Worm (Caenorhabditis elegans) whole organism, young adult: ENCODE measurements around the gene T07A9.15.
A peak's percentile ranks its signal among the peaks of the same experiment; 100 is the strongest.

Experiments
- B0035.1 ChIP-seq: sonication (generic microtip); optimal IDR thresholded peaks from 2 replicates; lab custom pipeline; 2016; ENCODE audit warnings: missing genetic modification characterization, mild to moderate bottlenecking, missing compliant biosample characterization, missing genotype, missing genetic modification reagents
- B0261.1 ChIP-seq: sonication (generic microtip); optimal IDR thresholded peaks from 2 replicates; lab custom pipeline; 2016; ENCODE audit warnings: mild to moderate bottlenecking, missing genetic modification characterization, moderate library complexity, missing compliant biosample characterization
- C17E4.6 ChIP-seq: fragments of 200-800 bp; sonication (Bioruptor generic); IDR thresholded peaks from 2 replicates; pipeline ENCODE4 v1.3.6; 2022; ENCODE audit warnings: missing genetic modification reagents, missing genetic modification characterization, missing compliant biosample characterization
- D2030.7 ChIP-seq: fragments of 200-800 bp; sonication (Bioruptor generic); IDR thresholded peaks from 2 replicates; pipeline ENCODE4 v1.3.6; 2022; ENCODE audit warnings: missing genetic modification reagents, missing genetic modification characterization, missing compliant biosample characterization
- F49E8.2 ChIP-seq: sonication (generic microtip); optimal IDR thresholded peaks from 3 replicates; lab custom pipeline; 2017; ENCODE audit warnings: missing genetic modification characterization, mild to moderate bottlenecking, missing compliant biosample characterization, antibody characterized with exemption, moderate library complexity; ENCODE audit not compliant: insufficient read depth
- F57A8.1 ChIP-seq: fragments of 200-800 bp; sonication (Bioruptor generic); optimal IDR thresholded peaks from 2 replicates; lab custom pipeline; 2018; ENCODE audit warnings: mild to moderate bottlenecking, missing genetic modification characterization, moderate library complexity, missing compliant biosample characterization
- K11D2.4 ChIP-seq: fragments of 200-800 bp; sonication (Bioruptor generic); IDR thresholded peaks from 2 replicates; pipeline ENCODE4 v1.3.6; 2022; ENCODE audit warnings: missing genetic modification reagents, missing genetic modification characterization, missing compliant biosample characterization
- Y67H2A.10 ChIP-seq: fragments of 200-800 bp; sonication (Bioruptor generic); conservative IDR thresholded peaks from 2 replicates; pipeline ENCODE4 v1.3.6; 2022; ENCODE audit warnings: missing genetic modification reagents, missing genetic modification characterization, missing compliant biosample characterization
- akir-1 ChIP-seq: fragments of 200-800 bp; sonication (Bioruptor generic); optimal IDR thresholded peaks from 2 replicates; lab custom pipeline; 2018; ENCODE audit warnings: mild to moderate bottlenecking, missing genetic modification characterization, moderate library complexity, missing compliant biosample characterization
- ama-1 ChIP-seq, 3 experiments: fragments of 150-350 bp in 1 of 3; sonication (generic microtip) in 2 of 3; optimal IDR thresholded peaks; 2 replicates each; lab custom pipeline; 2014 to 2018; ENCODE audit warnings: missing biosample characterization in 2 of 3, missing genetic modification characterization in 2 of 3, missing genetic modification reagents in 2 of 3
- aptf-2 ChIP-seq: fragments of 200-800 bp; sonication (Bioruptor generic); conservative IDR thresholded peaks from 2 replicates; pipeline ENCODE4 v1.3.6; 2022; ENCODE audit warnings: missing genetic modification reagents, missing genetic modification characterization, missing compliant biosample characterization
- aptf-3 ChIP-seq: fragments of 200-800 bp; sonication (Bioruptor generic); IDR thresholded peaks from 2 replicates; pipeline ENCODE4 v1.3.6; 2022; ENCODE audit warnings: missing genetic modification characterization, missing compliant biosample characterization
- atf-7 ChIP-seq: sonication (generic microtip); optimal IDR thresholded peaks from 2 replicates; lab custom pipeline; 2017; ENCODE audit warnings: mild to moderate bottlenecking, missing genetic modification characterization, missing compliant biosample characterization
- athp-1 ChIP-seq: sonication (generic microtip); optimal IDR thresholded peaks from 2 replicates; lab custom pipeline; 2017; ENCODE audit warnings: mild to moderate bottlenecking, missing genetic modification characterization, missing compliant biosample characterization
- attf-5 ChIP-seq: fragments of 200-800 bp; sonication (Bioruptor generic); optimal IDR thresholded peaks from 2 replicates; lab custom pipeline; 2018; ENCODE audit warnings: mild to moderate bottlenecking, missing genetic modification characterization, missing compliant biosample characterization
- attf-6 ChIP-seq: fragments of 200-800 bp; sonication (Bioruptor generic); IDR thresholded peaks from 2 replicates; pipeline ENCODE4 v1.3.6; 2022; ENCODE audit warnings: missing genetic modification reagents, missing genetic modification characterization, missing compliant biosample characterization
- bed-1 ChIP-seq: fragments of 200-800 bp; sonication (Bioruptor generic); IDR thresholded peaks from 2 replicates; pipeline ENCODE4 v1.3.6; 2022; ENCODE audit warnings: missing genetic modification reagents, missing genetic modification characterization, missing compliant biosample characterization
- cebp-2 ChIP-seq: fragments of 200-800 bp; sonication (Bioruptor generic); IDR thresholded peaks from 2 replicates; pipeline ENCODE4 v1.3.6; 2022; ENCODE audit warnings: missing genetic modification characterization, missing compliant biosample characterization
- ceh-40 ChIP-seq: fragments of 200-800 bp; sonication (Bioruptor generic); IDR thresholded peaks from 2 replicates; pipeline ENCODE4 v1.3.6; 2022; ENCODE audit warnings: missing genetic modification characterization, missing compliant biosample characterization
- ceh-58 ChIP-seq: fragments of 200-800 bp; sonication (Bioruptor generic); IDR thresholded peaks from 2 replicates; pipeline ENCODE4 v1.3.6; 2022; ENCODE audit warnings: missing genetic modification characterization, missing compliant biosample characterization
- ceh-91 ChIP-seq: fragments of 200-800 bp; sonication (Bioruptor generic); IDR thresholded peaks from 2 replicates; pipeline ENCODE4 v1.3.6; 2022; ENCODE audit warnings: missing genetic modification reagents, missing genetic modification characterization, missing compliant biosample characterization
- dox-1 ChIP-seq: fragments of 200-800 bp; sonication (Bioruptor generic); IDR thresholded peaks from 2 replicates; pipeline ENCODE4 v1.3.6; 2022; ENCODE audit warnings: missing genetic modification reagents, missing genetic modification characterization, missing compliant biosample characterization
- dpff-1 ChIP-seq: sonication (generic microtip); optimal IDR thresholded peaks from 2 replicates; lab custom pipeline; 2017; ENCODE audit warnings: mild to moderate bottlenecking, missing genetic modification characterization, missing compliant biosample characterization
- egl-18 ChIP-seq: fragments of 200-800 bp; sonication (Bioruptor generic); IDR thresholded peaks from 2 replicates; pipeline ENCODE4 v1.3.6; 2022; ENCODE audit warnings: missing genetic modification reagents, missing genetic modification characterization, missing compliant biosample characterization
- egl-44 ChIP-seq: fragments of 200-800 bp; sonication (Bioruptor generic); IDR thresholded peaks from 2 replicates; pipeline ENCODE4 v1.3.6; 2022; ENCODE audit warnings: missing genetic modification reagents, missing genetic modification characterization, missing compliant biosample characterization
- egrh-3 ChIP-seq: fragments of 200-800 bp; sonication (Bioruptor generic); IDR thresholded peaks from 2 replicates; pipeline ENCODE4 v1.3.6; 2022; ENCODE audit warnings: missing genetic modification reagents, missing genetic modification characterization, missing compliant biosample characterization
- him-1 ChIP-seq: sonication (generic microtip); optimal IDR thresholded peaks from 2 replicates; lab custom pipeline; 2016; ENCODE audit warnings: missing genotype, missing genetic modification reagents, missing genetic modification characterization, missing compliant biosample characterization
- hmg-20 ChIP-seq: fragments of 200-800 bp; sonication (Bioruptor generic); IDR thresholded peaks from 2 replicates; pipeline ENCODE4 v1.3.6; 2022; ENCODE audit warnings: missing genetic modification reagents, missing genetic modification characterization, missing compliant biosample characterization
- lin-26 ChIP-seq: fragments of 200-800 bp; sonication (Bioruptor generic); IDR thresholded peaks from 2 replicates; pipeline ENCODE4 v1.3.6; 2022; ENCODE audit warnings: missing genetic modification reagents, missing genetic modification characterization, missing compliant biosample characterization
- lin-54 ChIP-seq: fragments of 200-800 bp; sonication (Bioruptor generic); optimal IDR thresholded peaks from 2 replicates; lab custom pipeline; 2018; ENCODE audit warnings: mild to moderate bottlenecking, missing genetic modification characterization, missing compliant biosample characterization
- lir-1 ChIP-seq: fragments of 200-800 bp; sonication (Bioruptor generic); conservative IDR thresholded peaks from 2 replicates; pipeline ENCODE4 v1.3.6; 2022; ENCODE audit warnings: missing genetic modification reagents, missing genetic modification characterization, missing compliant biosample characterization
- lsy-27 ChIP-seq: sonication (generic microtip); optimal IDR thresholded peaks from 2 replicates; lab custom pipeline; 2017; ENCODE audit warnings: missing genetic modification characterization, mild to moderate bottlenecking, missing compliant biosample characterization, antibody characterized with exemption, missing genotype, borderline replicate concordance; ENCODE audit not compliant: insufficient read depth
- madf-10 ChIP-seq: sonication (generic microtip); optimal IDR thresholded peaks from 2 replicates; lab custom pipeline; 2016; ENCODE audit warnings: mild to moderate bottlenecking, missing genetic modification characterization, missing compliant biosample characterization
- madf-3 ChIP-seq: fragments of 200-800 bp; sonication (Bioruptor generic); IDR thresholded peaks from 2 replicates; pipeline ENCODE4 v1.3.6; 2022; ENCODE audit warnings: missing genetic modification reagents, missing genetic modification characterization, missing compliant biosample characterization
- mcd-1 ChIP-seq: fragments of 200-800 bp; sonication (Bioruptor generic); IDR thresholded peaks from 2 replicates; pipeline ENCODE4 v1.3.6; 2022; ENCODE audit warnings: missing genetic modification reagents, missing genetic modification characterization, missing compliant biosample characterization
- nfya-1 ChIP-seq: sonication (generic microtip); optimal IDR thresholded peaks from 2 replicates; lab custom pipeline; 2017; ENCODE audit warnings: antibody characterized with exemption, missing compliant biosample characterization, missing genetic modification characterization, borderline replicate concordance; ENCODE audit not compliant: insufficient read depth
- nfya-2 ChIP-seq: fragments of 200-800 bp; sonication (Bioruptor generic); IDR thresholded peaks from 2 replicates; pipeline ENCODE4 v1.3.6; 2022; ENCODE audit warnings: missing genetic modification reagents, missing genetic modification characterization, missing compliant biosample characterization
- nhr-120 ChIP-seq: fragments of 200-800 bp; sonication (Bioruptor generic); IDR thresholded peaks from 2 replicates; pipeline ENCODE4 v1.3.6; 2022; ENCODE audit warnings: missing genetic modification characterization, missing compliant biosample characterization
- nhr-27 ChIP-seq: fragments of 200-800 bp; sonication (Bioruptor generic); optimal IDR thresholded peaks from 2 replicates; lab custom pipeline; 2018; ENCODE audit warnings: mild to moderate bottlenecking, missing genetic modification characterization, moderate library complexity, missing compliant biosample characterization
- pbrm-1 ChIP-seq: fragments of 200-800 bp; sonication (Bioruptor generic); IDR thresholded peaks from 2 replicates; pipeline ENCODE4 v1.3.6; 2022; ENCODE audit warnings: missing genetic modification reagents, missing genetic modification characterization, missing compliant biosample characterization
- pha-4 ChIP-seq: fragments of 150-350 bp; sonication (generic microtip); optimal IDR thresholded peaks from 2 replicates; lab custom pipeline; 2014; ENCODE audit warnings: missing biosample characterization, missing genetic modification reagents, missing genetic modification characterization
- sptf-2 ChIP-seq: fragments of 200-800 bp; sonication (Bioruptor generic); optimal IDR thresholded peaks from 2 replicates; lab custom pipeline; 2018; ENCODE audit warnings: mild to moderate bottlenecking, missing genetic modification characterization, missing compliant biosample characterization
- tbx-9 ChIP-seq: sonication (generic microtip); optimal IDR thresholded peaks from 2 replicates; lab custom pipeline; 2016; ENCODE audit warnings: borderline replicate concordance, missing genetic modification characterization, inconsistent platforms, missing compliant biosample characterization
- unc-130 ChIP-seq: sonication (generic microtip); optimal IDR thresholded peaks from 2 replicates; lab custom pipeline; 2016; ENCODE audit warnings: missing genetic modification reagents, missing genetic modification characterization, missing compliant biosample characterization
- unc-62 ChIP-seq: fragments of 150-350 bp; optimal IDR thresholded peaks from 2 replicates; lab custom pipeline; 2014; ENCODE audit warnings: missing biosample characterization, missing genetic modification reagents, missing genetic modification characterization
- xnd-1 ChIP-seq: sonication (generic microtip); optimal IDR thresholded peaks from 2 replicates; lab custom pipeline; 2016; ENCODE audit warnings: missing genotype, missing genetic modification reagents, missing genetic modification characterization, missing compliant biosample characterization
- ztf-22 ChIP-seq: fragments of 200-800 bp; sonication (Bioruptor generic); optimal IDR thresholded peaks from 2 replicates; lab custom pipeline; 2018; ENCODE audit warnings: mild to moderate bottlenecking, missing genetic modification characterization, moderate library complexity, missing compliant biosample characterization
- ztf-3 ChIP-seq: fragments of 200-800 bp; sonication (Bioruptor generic); optimal IDR thresholded peaks from 2 replicates; lab custom pipeline; 2018; ENCODE audit warnings: mild to moderate bottlenecking, missing genetic modification characterization, missing compliant biosample characterization
- ztf-6 ChIP-seq: fragments of 200-800 bp; sonication (Bioruptor generic); IDR thresholded peaks from 2 replicates; pipeline ENCODE4 v1.3.6; 2022; ENCODE audit warnings: missing genetic modification reagents, missing genetic modification characterization, missing compliant biosample characterization

The T07A9.15 gene

ce11 chrIV:379605-380004, 13.7 kb downstream of the T07A9.15 start (continued):
- TF ChIP-seq B0261.1 (no peak), ceh-91 (GFP tag; lab: Robert Waterston, UW) (peak; percentile 41; the same call in 1 of the 2 replicates), cebp-2 (GFP tag; lab: Robert Waterston, UW) (no peak), ztf-22 (GFP tag; lab: Kevin White, UChicago) (no peak), aptf-3 (no peak), athp-1 (tag; lab: Kevin White, UChicago) (no peak), ceh-40 (GFP tag; lab: Robert Waterston, UW) (no peak), B0035.1 (tag; lab: Kevin White, UChicago) (no peak), D2030.7 (GFP tag; lab: Robert Waterston, UW) (peak; percentile 84), F49E8.2 (peak; percentile 66), lin-26 (GFP tag; lab: Robert Waterston, UW) (no peak), lir-1 (no peak), dpff-1 (tag; lab: Kevin White, UChicago) (no peak), ceh-58 (GFP tag; lab: Robert Waterston, UW) (no peak), attf-6 (GFP tag; lab: Robert Waterston, UW) (no peak), aptf-2 (no peak), nhr-120 (GFP tag; lab: Robert Waterston, UW) (no peak), him-1 (tag; lab: Kevin White, UChicago) (no peak), akir-1 (GFP tag; lab: Kevin White, UChicago) (no peak), egrh-3 (GFP tag; lab: Robert Waterston, UW) (no peak), C17E4.6 (no peak), egl-18 (GFP tag; lab: Robert Waterston, UW) (no peak), F57A8.1 (GFP tag; lab: Kevin White, UChicago) (no peak), unc-62 (GFP tag; lab: Kevin White, UChicago) (no peak), ztf-6 (GFP tag; lab: Robert Waterston, UW) (no peak), ztf-3 (GFP tag; lab: Kevin White, UChicago) (no peak), nfya-1 (tag; lab: Kevin White, UChicago) (no peak), lin-54 (GFP tag; lab: Kevin White, UChicago) (peak; percentile 97), attf-5 (GFP tag; lab: Kevin White, UChicago) (no peak), madf-10 (tag; lab: Kevin White, UChicago) (no peak), Y67H2A.10 (GFP tag; lab: Robert Waterston, UW) (no peak), pbrm-1 (GFP tag; lab: Robert Waterston, UW) (no peak), sptf-2 (GFP tag; lab: Kevin White, UChicago) (no peak), lsy-27 (tag; lab: Kevin White, UChicago) (no peak), nhr-27 (tag; lab: Kevin White, UChicago) (no peak), tbx-9 (tag; lab: Kevin White, UChicago) (no peak), madf-3 (GFP tag; lab: Robert Waterston, UW) (no peak), nfya-2 (no peak), ama-1 (optimal IDR thresholded peaks at IDR 0.05; lab: Kevin White, UChicago) (no peak), ama-1 (GFP tag; optimal IDR thresholded peaks at IDR 0.05; lab: Kevin White, UChicago) (no peak), unc-130 (GFP tag; lab: Kevin White, UChicago) (peak; percentile 52), pha-4 (no peak), atf-7 (no peak), K11D2.4 (GFP tag; lab: Robert Waterston, UW) (no peak), mcd-1 (GFP tag; lab: Robert Waterston, UW) (peak; percentile 15; the same call in 1 of the 2 replicates), hmg-20 (GFP tag; lab: Robert Waterston, UW) (no peak), bed-1 (GFP tag; lab: Robert Waterston, UW) (no peak), xnd-1 (no peak), egl-44 (GFP tag; lab: Robert Waterston, UW) (no peak), dox-1 (GFP tag; lab: Robert Waterston, UW) (peak; percentile 53; the same call in 1 of the 2 replicates)
